Worm (Caenorhabditis elegans) whole organism, L4/young adult: ENCODE data around the gene bath-3.

ENCODE experiments used
- dao-5 ChIP-seq: sonication (generic microtip); optimal IDR thresholded peaks from 2 replicates; lab custom pipeline; 2016; ENCODE audit warnings: missing genotype, missing genetic modification characterization, moderate library complexity, missing compliant biosample characterization
- him-1 ChIP-seq: sonication (generic microtip); optimal IDR thresholded peaks from 2 replicates; lab custom pipeline; 2016; ENCODE audit warnings: missing genotype, missing genetic modification reagents, missing genetic modification characterization, missing compliant biosample characterization

DNA sequence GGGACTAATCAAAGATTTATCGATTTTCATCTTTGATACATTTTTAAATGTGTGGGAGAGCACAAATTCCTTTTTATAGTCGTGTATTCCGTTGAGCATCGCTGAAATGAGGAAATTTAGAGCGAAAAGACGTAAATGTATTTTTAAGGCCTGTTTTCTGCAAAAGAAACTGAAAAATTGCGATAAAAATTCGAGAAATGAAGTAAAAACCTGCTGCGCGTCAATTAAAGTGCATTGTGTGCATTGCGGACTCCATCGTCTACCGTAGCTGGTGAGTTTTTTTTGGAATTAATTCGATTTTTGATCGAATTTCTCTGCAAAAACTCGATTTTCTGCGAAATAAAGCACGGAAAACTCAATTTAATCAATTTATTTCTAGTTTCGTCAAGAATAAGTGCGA is 9.0 kb upstream of the bath-3 start, which contains the start of gene bath-19:
- TF ChIP-seq him-1 (tag; lab: Kevin White, UChicago) (no peak), dao-5 (tag; lab: Kevin White, UChicago) (no peak)
